Worm (Caenorhabditis elegans) whole organism, young adult: ENCODE data around the gene ador-1.

Experiments
- T26A5.8 ChIP-seq: sonication (generic microtip); optimal IDR thresholded peaks from 2 replicates; lab custom pipeline; 2016; ENCODE audit warnings: missing genetic modification characterization, missing compliant biosample characterization
- ceh-27 ChIP-seq: fragments of 200-800 bp; sonication (Bioruptor generic); optimal IDR thresholded peaks from 2 replicates; lab custom pipeline; 2018; ENCODE audit warnings: mild to moderate bottlenecking, missing genetic modification characterization, moderate library complexity, missing compliant biosample characterization
- sptf-2 ChIP-seq: fragments of 200-800 bp; sonication (Bioruptor generic); optimal IDR thresholded peaks from 2 replicates; lab custom pipeline; 2018; ENCODE audit warnings: mild to moderate bottlenecking, missing genetic modification characterization, missing compliant biosample characterization
- unc-130 ChIP-seq: sonication (generic microtip); optimal IDR thresholded peaks from 2 replicates; lab custom pipeline; 2016; ENCODE audit warnings: missing genetic modification reagents, missing genetic modification characterization, missing compliant biosample characterization

ce11 chrII:12530958-12531357 is 28.3 kb upstream of the ador-1 start, which contains the start of gene srx-120:
- no peak for TF ChIP-seq ceh-27 (GFP tag; lab: Kevin White, UChicago)
- TF ChIP-seq T26A5.8 (tag; lab: Kevin White, UChicago) = no peak
- TF ChIP-seq unc-130 (GFP tag; lab: Kevin White, UChicago) = no peak
- TF ChIP-seq sptf-2 (GFP tag; lab: Kevin White, UChicago) = no peak
